Worm (Caenorhabditis elegans) whole organism, early embryonic: Measurements from ENCODE around the gene Y43C5B.3.

Source experiments
- B0310.2 ChIP-seq: sonication (generic microtip); optimal IDR thresholded peaks from 2 replicates; lab custom pipeline; 2016; ENCODE audit warnings: mild to moderate bottlenecking, missing genetic modification characterization, missing compliant biosample characterization
- aly-1 ChIP-seq: sonication (generic microtip); optimal IDR thresholded peaks from 2 replicates; lab custom pipeline; 2016; ENCODE audit warnings: missing genetic modification characterization, missing compliant biosample characterization
- ama-1 ChIP-seq: fragments of 150-350 bp; optimal IDR thresholded peaks from 2 replicates; lab custom pipeline; 2014
- ceh-13 ChIP-seq: fragments of 200-800 bp; sonication (Bioruptor generic); optimal IDR thresholded peaks from 2 replicates; lab custom pipeline; 2018; ENCODE audit warnings: mild to moderate bottlenecking, missing genetic modification characterization, missing compliant biosample characterization
- ets-7 ChIP-seq: sonication (generic microtip); optimal IDR thresholded peaks from 2 replicates; lab custom pipeline; 2016; ENCODE audit warnings: missing genotype, missing genetic modification characterization, missing compliant biosample characterization
- hmbx-1 ChIP-seq: sonication (generic microtip); optimal IDR thresholded peaks from 2 replicates; lab custom pipeline; 2016; ENCODE audit warnings: mild to moderate bottlenecking, missing genetic modification characterization, missing compliant biosample characterization
- hmg-4 ChIP-seq: fragments of 200-800 bp; sonication (Bioruptor generic); optimal IDR thresholded peaks from 2 replicates; lab custom pipeline; 2018; ENCODE audit warnings: mild to moderate bottlenecking, missing genetic modification characterization, missing compliant biosample characterization
- hnd-1 ChIP-seq: sonication (generic microtip); optimal IDR thresholded peaks from 2 replicates; lab custom pipeline; 2016; ENCODE audit warnings: missing genetic modification characterization, missing compliant biosample characterization
- sea-1 ChIP-seq: fragments of 200-800 bp; sonication (Bioruptor generic); conservative IDR thresholded peaks from 2 replicates; pipeline ENCODE4 v1.3.6; 2022; ENCODE audit warnings: missing genetic modification characterization, missing compliant biosample characterization
- tbx-11 ChIP-seq: fragments of 200-800 bp; sonication (Bioruptor generic); IDR thresholded peaks from 2 replicates; pipeline ENCODE4 v1.3.6; 2022; ENCODE audit warnings: missing genetic modification characterization, missing compliant biosample characterization
- tbx-37 ChIP-seq: fragments of 200-800 bp; sonication (Bioruptor generic); conservative IDR thresholded peaks from 2 replicates; pipeline ENCODE4 v1.3.6; 2022; ENCODE audit warnings: missing genetic modification reagents, missing genetic modification characterization, missing compliant biosample characterization
- tra-4 ChIP-seq: sonication (generic microtip); optimal IDR thresholded peaks from 2 replicates; lab custom pipeline; 2017; ENCODE audit warnings: missing genetic modification characterization, missing compliant biosample characterization

- TF ChIP-seq tbx-37 = no peak
- no peak for TF ChIP-seq aly-1 (tag; lab: Kevin White, UChicago)
- TF ChIP-seq ama-1 = no peak
- TF ChIP-seq B0310.2 (tag; lab: Kevin White, UChicago) = no peak
- no peak for TF ChIP-seq sea-1
- no peak for TF ChIP-seq tra-4
- no peak for TF ChIP-seq hnd-1 (tag; lab: Kevin White, UChicago)
- no peak for TF ChIP-seq ceh-13 (GFP tag; lab: Kevin White, UChicago)
- no peak for TF ChIP-seq hmbx-1 (tag; lab: Kevin White, UChicago)
- no peak for TF ChIP-seq hmg-4 (GFP tag; lab: Kevin White, UChicago)
- TF ChIP-seq tbx-11 (GFP tag; lab: Robert Waterston, UW) = no peak
- no peak for TF ChIP-seq ets-7 (tag; lab: Kevin White, UChicago)
Observed at ce11 chrIV:10366018-10366417, 15.6 kb downstream of the Y43C5B.3 start, which contains the start of gene sir-2.1.
